Worm (Caenorhabditis elegans) whole organism, L4 larva: ENCODE measurements around the gene chkr-1.
"Not testable (repeated sequence)": the region's sequence is repeated elsewhere in the genome, so short reads cannot be mapped to it uniquely, and the experiment has no call there.

ENCODE experiments used
- T26A8.4 ChIP-seq: fragments of 200-800 bp; sonication (Bioruptor generic); IDR thresholded peaks from 2 replicates; pipeline ENCODE4 v1.3.6; 2022; ENCODE audit warnings: missing genetic modification characterization, missing compliant biosample characterization
- aly-2 ChIP-seq: sonication (generic microtip); optimal IDR thresholded peaks from 2 replicates; lab custom pipeline; 2018; ENCODE audit warnings: missing biosample characterization, missing genetic modification characterization
- ceh-82 ChIP-seq: sonication (generic microtip); optimal IDR thresholded peaks from 2 replicates; lab custom pipeline; 2017; ENCODE audit warnings: missing biosample characterization, missing genetic modification characterization
- daf-16 ChIP-seq, 3 experiments: sonication (generic microtip); optimal IDR thresholded peaks; 2 replicates each; lab custom pipeline; 2016 to 2017; ENCODE audit warnings: missing genetic modification characterization in 3 of 3, missing genetic modification reagents in 3 of 3, mild to moderate bottlenecking in 2 of 3, missing compliant biosample characterization in 2 of 3, missing biosample characterization in 1 of 3, moderate library complexity in 1 of 3
- dmd-8 ChIP-seq: fragments of 200-800 bp; sonication (Bioruptor generic); IDR thresholded peaks from 2 replicates; pipeline ENCODE4 v1.3.6; 2022; ENCODE audit warnings: missing genetic modification characterization, missing compliant biosample characterization
- dpl-1 ChIP-seq: fragments of 150-350 bp; optimal IDR thresholded peaks from 2 replicates; lab custom pipeline; 2014; ENCODE audit warnings: missing biosample characterization, missing genetic modification reagents, missing genetic modification characterization
- lin-13 ChIP-seq: fragments of 150-350 bp; optimal IDR thresholded peaks from 2 replicates; lab custom pipeline; 2014; ENCODE audit warnings: missing biosample characterization, missing genetic modification reagents, missing genetic modification characterization
- mdl-1 ChIP-seq, 2 experiments: fragments of 150-350 bp in 1 of 2; sonication (generic microtip) in 1 of 2; optimal IDR thresholded peaks; 2 replicates each; lab custom pipeline; 2014 to 2017; ENCODE audit warnings: missing biosample characterization in 2 of 2, missing genetic modification characterization in 2 of 2
- sdz-12 ChIP-seq: fragments of 200-800 bp; sonication (Bioruptor generic); optimal IDR thresholded peaks from 2 replicates; lab custom pipeline; 2018; ENCODE audit warnings: mild to moderate bottlenecking, missing genetic modification characterization, missing compliant biosample characterization
- unc-62 ChIP-seq, 3 experiments: fragments of 150-350 bp in 1 of 3; sonication (generic microtip); optimal IDR thresholded peaks in 2 of 3; peaks in 1 of 3; 1 replicate in 1 of 3; 2 replicates in 2 of 3; lab custom pipeline; 2014 to 2017; ENCODE audit warnings: missing biosample characterization in 3 of 3, missing genetic modification characterization in 3 of 3, missing genetic modification reagents in 3 of 3, missing genotype in 1 of 3
- zip-11 ChIP-seq: fragments of 200-800 bp; sonication (Bioruptor generic); IDR thresholded peaks from 2 replicates; pipeline ENCODE4 v1.3.6; 2022; ENCODE audit warnings: missing genetic modification characterization, missing compliant biosample characterization

DNA sequence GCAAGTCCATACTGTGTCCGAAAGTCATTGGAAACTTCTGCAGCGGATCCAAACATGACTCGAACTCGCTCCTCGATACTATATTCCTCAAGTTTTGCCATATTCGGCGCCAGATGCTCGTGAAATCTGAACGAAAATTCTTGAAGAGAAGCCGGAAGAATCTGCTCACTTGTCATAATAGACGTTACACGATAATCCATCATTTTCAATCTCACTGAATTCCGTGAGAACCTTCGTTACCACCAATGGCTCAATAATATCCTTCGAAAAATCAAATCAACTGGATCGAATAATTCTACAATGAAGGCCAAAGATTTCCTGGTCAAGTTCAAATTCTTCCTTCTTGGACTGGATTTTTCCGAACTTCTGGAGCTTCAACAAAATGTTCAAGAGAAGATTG, 28.6 kb downstream of the chkr-1 start, which contains the start of gene Y73B3B.1:
- not testable (repeated sequence) for TF ChIP-seq ceh-82 (tag; lab: Kevin White, UChicago); aly-2; dmd-8 (GFP tag; lab: Robert Waterston, UW); daf-16 (GFP tag; optimal IDR thresholded peaks at IDR 0.05; lab: Kevin White, UChicago); daf-16 (tag; optimal IDR thresholded peaks at IDR 0.05; lab: Kevin White, UChicago); sdz-12 (GFP tag; lab: Kevin White, UChicago); unc-62 (GFP tag; optimal IDR thresholded peaks at IDR 0.05 in 1 of 2; lab: Kevin White, UChicago); unc-62 (tag; optimal IDR thresholded peaks at IDR 0.05; lab: Kevin White, UChicago); zip-11 (GFP tag; lab: Robert Waterston, UW); T26A8.4 (GFP tag; lab: Robert Waterston, UW); lin-13 (GFP tag; lab: Kevin White, UChicago); dpl-1; mdl-1 (tag; optimal IDR thresholded peaks at IDR 0.05; lab: Kevin White, UChicago)
